Fruit fly (Drosophila melanogaster) whole organism, embryonic: ENCODE measurements around the gene Cortactin.

Experiments used
- ATbp ChIP-seq: fragments of 200-800 bp; sonication (Bioruptor generic); optimal IDR thresholded peaks from 2 replicates; lab custom pipeline; 2017; ENCODE audit warnings: missing biosample characterization, mild to moderate bottlenecking, missing genetic modification characterization, missing genetic modification reagents
- Awh ChIP-seq: fragments of 200-800 bp; sonication (Bioruptor generic); IDR thresholded peaks from 2 replicates; pipeline ENCODE4, ENCODE4 v1.3.6; 2022; ENCODE audit warnings: missing biosample characterization, missing genetic modification characterization
- CG11560 ChIP-seq: fragments of 200-800 bp; sonication (Bioruptor generic); IDR thresholded peaks from 3 replicates; pipeline ENCODE4 v1.3.6; 2022; ENCODE audit warnings: missing biosample characterization, missing genetic modification characterization
- CG12104 ChIP-seq: fragments of 200-800 bp; sonication (Bioruptor generic); optimal IDR thresholded peaks from 3 replicates; lab custom pipeline; 2016; ENCODE audit warnings: missing biosample characterization, missing genetic modification characterization
- CG14965 ChIP-seq: fragments of 200-800 bp; sonication (Bioruptor generic); optimal IDR thresholded peaks from 2 replicates; lab custom pipeline; 2016; ENCODE audit warnings: missing biosample characterization, missing genetic modification characterization, borderline replicate concordance
- CG15479 ChIP-seq: fragments of 200-800 bp; sonication (Bioruptor generic); optimal IDR thresholded peaks from 3 replicates; lab custom pipeline; 2019; ENCODE audit warnings: missing biosample characterization, mild to moderate bottlenecking, missing genetic modification characterization, moderate library complexity
- CG2678 ChIP-seq: fragments of 200-800 bp; sonication (Bioruptor generic); optimal IDR thresholded peaks from 3 replicates; lab custom pipeline; 2019; ENCODE audit warnings: missing biosample characterization, mild to moderate bottlenecking, missing genetic modification characterization, moderate library complexity
- CG3065 ChIP-seq: fragments of 200-800 bp; sonication (Bioruptor generic); optimal IDR thresholded peaks from 2 replicates; lab custom pipeline; 2016; ENCODE audit warnings: missing biosample characterization, missing genetic modification characterization
- CG31441 ChIP-seq: fragments of 200-800 bp; sonication (Bioruptor generic); IDR thresholded peaks from 2 replicates; pipeline ENCODE4 v1.3.6; 2022; ENCODE audit warnings: missing biosample characterization, missing genetic modification characterization
- CG32772 ChIP-seq: fragments of 200-800 bp; sonication (Bioruptor generic); IDR thresholded peaks from 2 replicates; pipeline ENCODE4 v1.3.6; 2022; ENCODE audit warnings: missing biosample characterization, missing genetic modification characterization
- CG33557 ChIP-seq: fragments of 200-800 bp; sonication (Bioruptor generic); optimal IDR thresholded peaks from 2 replicates; lab custom pipeline; 2019; ENCODE audit warnings: missing biosample characterization, mild to moderate bottlenecking, missing genetic modification characterization, moderate library complexity
- CG34224 ChIP-seq: fragments of 200-800 bp; sonication (Bioruptor generic); IDR thresholded peaks from 3 replicates; pipeline ENCODE4 v1.3.6; 2022; ENCODE audit warnings: missing biosample characterization, missing genetic modification characterization; ENCODE audit not compliant: partially characterized antibody
- CG34422 ChIP-seq: fragments of 200-800 bp; sonication (Bioruptor generic); IDR thresholded peaks from 3 replicates; pipeline ENCODE4 v1.3.6; 2022; ENCODE audit warnings: missing biosample characterization, missing genetic modification characterization
- CG42726 ChIP-seq: fragments of 200-800 bp; sonication (Bioruptor generic); IDR thresholded peaks from 2 replicates; pipeline ENCODE4 v1.3.6; 2022; ENCODE audit warnings: missing biosample characterization, missing genetic modification characterization; ENCODE audit not compliant: partially characterized antibody
- CG6254 ChIP-seq: fragments of 200-800 bp; sonication (Bioruptor generic); optimal IDR thresholded peaks from 3 replicates; lab custom pipeline; 2017; ENCODE audit warnings: mild to moderate bottlenecking, missing biosample characterization, missing genetic modification reagents, missing genetic modification characterization
- CG7745 ChIP-seq: fragments of 200-800 bp; sonication (Bioruptor generic); optimal IDR thresholded peaks from 2 replicates; lab custom pipeline; 2018; ENCODE audit warnings: missing biosample characterization, mild to moderate bottlenecking, missing genetic modification characterization, moderate library complexity
- CG8944 ChIP-seq: fragments of 200-800 bp; sonication (Bioruptor generic); optimal IDR thresholded peaks from 3 replicates; lab custom pipeline; 2016; ENCODE audit warnings: missing biosample characterization, missing genetic modification characterization
- CG9215 ChIP-seq: fragments of 200-800 bp; sonication (Bioruptor generic); IDR thresholded peaks from 2 replicates; pipeline ENCODE4 v1.3.6; 2022; ENCODE audit warnings: missing biosample characterization, missing genetic modification characterization
- Gsc ChIP-seq: fragments of 200-800 bp; sonication (Bioruptor generic); IDR thresholded peaks from 2 replicates; pipeline ENCODE4 v1.3.6; 2022; ENCODE audit warnings: missing biosample characterization, missing genetic modification characterization
- Hr39 ChIP-seq: fragments of >200 bp; optimal IDR thresholded peaks from 2 replicates; lab custom pipeline; 2017
- Sox102F ChIP-seq: fragments of 200-800 bp; sonication (Bioruptor generic); optimal IDR thresholded peaks from 2 replicates; lab custom pipeline; 2018; ENCODE audit warnings: missing biosample characterization, mild to moderate bottlenecking, missing genetic modification characterization, moderate library complexity
- btn ChIP-seq: fragments of 200-800 bp; sonication (Bioruptor generic); optimal IDR thresholded peaks from 2 replicates; lab custom pipeline; 2016; ENCODE audit warnings: missing biosample characterization, missing genetic modification characterization
- cad ChIP-seq: fragments of >200 bp; optimal IDR thresholded peaks from 2 replicates; lab custom pipeline; 2017; ENCODE audit warnings: missing biosample characterization, missing genetic modification characterization
- chinmo ChIP-seq: fragments of 200-800 bp; sonication (Bioruptor generic); IDR thresholded peaks from 4 replicates; pipeline ENCODE4 v1.3.6; 2022; ENCODE audit warnings: missing biosample characterization, missing genetic modification characterization; ENCODE audit not compliant: partially characterized antibody
- dm ChIP-seq: fragments of 200-800 bp; sonication (Bioruptor generic); optimal IDR thresholded peaks from 3 replicates; lab custom pipeline; 2016; ENCODE audit warnings: missing biosample characterization, missing genetic modification characterization
- ems ChIP-seq: fragments of 200-800 bp; sonication (Bioruptor generic); optimal IDR thresholded peaks from 3 replicates; lab custom pipeline; 2016; ENCODE audit warnings: missing biosample characterization, missing genetic modification characterization
- gfzf ChIP-seq: fragments of 200-800 bp; sonication (Bioruptor generic); optimal IDR thresholded peaks from 2 replicates; lab custom pipeline; 2016; ENCODE audit warnings: missing biosample characterization, mild to moderate bottlenecking, missing genetic modification characterization, moderate library complexity
- grn ChIP-seq: fragments of 200-800 bp; sonication (Bioruptor generic); optimal IDR thresholded peaks from 3 replicates; lab custom pipeline; 2017; ENCODE audit warnings: missing biosample characterization, missing genetic modification characterization
- insv ChIP-seq, 2 experiments: fragments of 200-800 bp; sonication (Bioruptor generic); optimal IDR thresholded peaks; 3 replicates each; lab custom pipeline; 2016 to 2018; ENCODE audit warnings: missing biosample characterization in 2 of 2, missing genetic modification characterization in 2 of 2
- kah ChIP-seq: fragments of 200-800 bp; sonication (Bioruptor generic); optimal IDR thresholded peaks from 2 replicates; lab custom pipeline; 2018; ENCODE audit warnings: missing biosample characterization, mild to moderate bottlenecking, missing genetic modification characterization
- pan ChIP-seq, 4 experiments: fragments of >200 bp in 3 of 4; fragments of 200-800 bp in 1 of 4; sonication (Bioruptor generic) in 1 of 4; optimal IDR thresholded peaks in 3 of 4; IDR thresholded peaks in 1 of 4; 2 replicates each; pipeline versions ENCODE4 v1.3.6 to Lab custom; 2017 to 2022; ENCODE audit warnings: missing biosample characterization in 2 of 4, missing genetic modification characterization in 2 of 4, mixed read lengths in 1 of 4
- scrt ChIP-seq: fragments of 200-800 bp; sonication (Bioruptor generic); optimal IDR thresholded peaks from 2 replicates; lab custom pipeline; 2018; ENCODE audit warnings: missing biosample characterization, mild to moderate bottlenecking, missing genetic modification characterization, moderate library complexity
- slp2 ChIP-seq: fragments of 200-800 bp; sonication (Bioruptor generic); optimal IDR thresholded peaks from 2 replicates; lab custom pipeline; 2016; ENCODE audit warnings: missing biosample characterization, missing genetic modification characterization
- stc ChIP-seq: fragments of 200-800 bp; sonication (Bioruptor generic); IDR thresholded peaks from 2 replicates; pipeline ENCODE4 v1.3.6; 2022; ENCODE audit warnings: missing biosample characterization, missing genetic modification characterization
- tna ChIP-seq: fragments of 200-800 bp; sonication (Bioruptor generic); IDR thresholded peaks from 2 replicates; pipeline ENCODE4 v1.3.6; 2022; ENCODE audit warnings: missing biosample characterization, missing genetic modification characterization; ENCODE audit not compliant: partially characterized antibody
- unpg ChIP-seq: fragments of 200-800 bp; sonication (Bioruptor generic); optimal IDR thresholded peaks from 3 replicates; lab custom pipeline; 2018; ENCODE audit warnings: missing biosample characterization, mild to moderate bottlenecking, missing genetic modification characterization, moderate library complexity
- usp ChIP-seq: fragments of >200 bp; optimal IDR thresholded peaks from 2 replicates; lab custom pipeline; 2017; ENCODE audit warnings: missing biosample characterization, missing genetic modification characterization
- vfl ChIP-seq: fragments of 200-800 bp; sonication (Bioruptor generic); optimal IDR thresholded peaks from 2 replicates; lab custom pipeline; 2016; ENCODE audit warnings: missing biosample characterization, missing genetic modification characterization

Cortactin gene

dm6 chr3R:21046927-21047326 lies 17.3 kb downstream of the Cortactin start, which contains the start of gene CG31207 (continued):
- TF ChIP-seq CG9215 (no peak), CG11560 (tag; lab: Robert Waterston, UW) (no peak), ems (no peak), CG32772 (no peak)

- TF ChIP-seq Hr39 (lab: Kevin White, UChicago) (no peak), CG8944 (GFP tag; lab: Kevin White, UChicago) (no peak), CG33557 (no peak), CG15479 (GFP tag; lab: Kevin White, UChicago) (no peak), cad (GFP tag; lab: Kevin White, UChicago) (no peak), usp (no peak), CG34224 (GFP tag; lab: Robert Waterston, UW) (no peak), CG2678 (tag; lab: Kevin White, UChicago) (no peak), CG7745 (tag; lab: Kevin White, UChicago) (no peak), Gsc (GFP tag; lab: Robert Waterston, UW) (no peak), Sox102F (GFP tag; lab: Kevin White, UChicago) (no peak), pan (optimal IDR thresholded peaks at IDR 0.05; lab: Kevin White, UChicago) (no peak), pan (GFP tag; optimal IDR thresholded peaks at IDR 0.05 in 1 of 2, IDR thresholded peaks at IDR 0.05 in 1 of 2) (no peak), CG31441 (GFP tag; lab: Robert Waterston, UW) (no peak), CG6254 (no peak), vfl (GFP tag; lab: Kevin White, UChicago) (no peak), CG12104 (GFP tag; lab: Kevin White, UChicago) (no peak)
Measured at dm6 chr3R:21045742-21046141, 18.5 kb downstream of the Cortactin start, which contains the start of gene CG31189. Gene CG31189, minus strand, starts transcription at chr3R:21045842.

- TF ChIP-seq scrt (GFP tag; lab: Kevin White, UChicago) (peak; percentile 99), gfzf (GFP tag; lab: Kevin White, UChicago) (no peak), kah (GFP tag; lab: Kevin White, UChicago) (peak; percentile 37)
Measured at dm6 chr3R:21043549-21044118, 20.6 kb downstream of the Cortactin start, which contains the start of gene CG12278. Gene CG12278, plus strand, starts transcription at chr3R:21044068.

- no peak for TF ChIP-seq stc (GFP tag; lab: Robert Waterston, UW)
- no peak for TF ChIP-seq btn
Measured at dm6 chr3R:21042399-21042798, 21.9 kb downstream of the Cortactin start, which contains the start of gene Dhc93AB. Gene Dhc93AB, minus strand, starts transcription at chr3R:21042499.

dm6 chr3R:21025508-21025907 lies 38.8 kb downstream of the Cortactin start:
- TF ChIP-seq grn, result peak; percentile 17
- TF ChIP-seq CG42726 (GFP tag; lab: Robert Waterston, UW), result no peak
- TF ChIP-seq chinmo (GFP tag; lab: Robert Waterston, UW), result peak; percentile 70; the same call in 1 of the 4 replicates
- no peak for TF ChIP-seq dm (GFP tag; lab: Kevin White, UChicago)
- TF ChIP-seq tna (GFP tag; lab: Robert Waterston, UW), result no peak
- TF ChIP-seq CG14965 (GFP tag; lab: Kevin White, UChicago), result no peak
- no peak for TF ChIP-seq slp2 (GFP tag; lab: Kevin White, UChicago)
- TF ChIP-seq Sox102F (GFP tag; lab: Kevin White, UChicago), result peak; percentile 34
- TF ChIP-seq insv (GFP tag; optimal IDR thresholded peaks at IDR 0.05; lab: Kevin White, UChicago), result no peak
- TF ChIP-seq unpg (GFP tag; lab: Kevin White, UChicago), result no peak
- peak; percentile 79 for TF ChIP-seq Awh (GFP tag; lab: Robert Waterston, UW)
- TF ChIP-seq ATbp, result peak; percentile 28
- no peak for TF ChIP-seq CG34422 (GFP tag; lab: Robert Waterston, UW)
- no peak for TF ChIP-seq CG3065 (GFP tag; lab: Kevin White, UChicago)
- TF ChIP-seq, all 482 proteins: peak for 5
